Worm (Caenorhabditis elegans) whole organism, late embryonic: ENCODE data around the gene srh-145.
A peak's percentile ranks its signal among the peaks of the same experiment; 100 is the strongest.
"Not testable (repeated sequence)": the region's sequence is repeated elsewhere in the genome, so short reads cannot be mapped to it uniquely, and the experiment has no call there.

Source experiments
- C38D4.7 ChIP-seq: fragments of 200-800 bp; sonication (Bioruptor generic); optimal IDR thresholded peaks from 2 replicates; lab custom pipeline; 2018; ENCODE audit warnings: mild to moderate bottlenecking, missing genetic modification characterization, moderate library complexity, missing compliant biosample characterization
- K02D7.2 ChIP-seq: sonication (generic microtip); optimal IDR thresholded peaks from 2 replicates; lab custom pipeline; 2017; ENCODE audit warnings: mild to moderate bottlenecking, missing genetic modification characterization, missing compliant biosample characterization
- K09A11.1 ChIP-seq: sonication (generic microtip); optimal IDR thresholded peaks from 2 replicates; lab custom pipeline; 2017; ENCODE audit warnings: antibody characterized with exemption, mild to moderate bottlenecking, missing genetic modification characterization, missing compliant biosample characterization; ENCODE audit not compliant: insufficient read depth
- T23F11.4 ChIP-seq: fragments of 200-800 bp; sonication (Bioruptor generic); optimal IDR thresholded peaks from 2 replicates; lab custom pipeline; 2018; ENCODE audit warnings: mild to moderate bottlenecking, missing genetic modification characterization, missing compliant biosample characterization
- ceh-14 ChIP-seq: sonication (generic microtip); optimal IDR thresholded peaks from 2 replicates; lab custom pipeline; 2016; ENCODE audit warnings: missing genotype, missing genetic modification characterization, missing compliant biosample characterization
- ceh-19 ChIP-seq: fragments of 200-800 bp; sonication (Bioruptor generic); optimal IDR thresholded peaks from 2 replicates; lab custom pipeline; 2018; ENCODE audit warnings: mild to moderate bottlenecking, missing genetic modification characterization, missing compliant biosample characterization
- ceh-31 ChIP-seq: sonication (generic microtip); optimal IDR thresholded peaks from 2 replicates; lab custom pipeline; 2016; ENCODE audit warnings: missing genetic modification characterization, missing compliant biosample characterization
- ceh-45 ChIP-seq: fragments of 200-800 bp; sonication (Bioruptor generic); IDR thresholded peaks from 2 replicates; pipeline ENCODE4 v1.3.6; 2022; ENCODE audit warnings: missing genetic modification reagents, missing genetic modification characterization, missing compliant biosample characterization
- ceh-48 ChIP-seq: sonication (generic microtip); optimal IDR thresholded peaks from 2 replicates; lab custom pipeline; 2016; ENCODE audit warnings: missing genetic modification characterization, inconsistent platforms, missing compliant biosample characterization
- ceh-6 ChIP-seq: fragments of 200-800 bp; sonication (Bioruptor generic); optimal IDR thresholded peaks from 2 replicates; lab custom pipeline; 2018; ENCODE audit warnings: mild to moderate bottlenecking, missing genetic modification characterization, missing compliant biosample characterization
- ceh-9 ChIP-seq: sonication (generic microtip); optimal IDR thresholded peaks from 2 replicates; lab custom pipeline; 2016; ENCODE audit warnings: mild to moderate bottlenecking, missing genetic modification characterization, inconsistent platforms, missing compliant biosample characterization
- che-1 ChIP-seq: sonication (generic microtip); optimal IDR thresholded peaks from 2 replicates; lab custom pipeline; 2016; ENCODE audit warnings: mild to moderate bottlenecking, missing genetic modification characterization, missing compliant biosample characterization
- dmd-4 ChIP-seq: sonication (generic microtip); optimal IDR thresholded peaks from 2 replicates; lab custom pipeline; 2016; ENCODE audit warnings: borderline replicate concordance, missing genetic modification characterization, missing compliant biosample characterization
- dve-1 ChIP-seq: sonication (generic microtip); optimal IDR thresholded peaks from 2 replicates; lab custom pipeline; 2017; ENCODE audit warnings: antibody characterized with exemption, mild to moderate bottlenecking, missing genetic modification characterization, missing compliant biosample characterization
- elt-4 ChIP-seq: sonication (generic microtip); optimal IDR thresholded peaks from 2 replicates; lab custom pipeline; 2016; ENCODE audit warnings: missing genetic modification characterization, missing compliant biosample characterization
- ets-4 ChIP-seq: sonication (generic microtip); optimal IDR thresholded peaks from 2 replicates; lab custom pipeline; 2016; ENCODE audit warnings: missing genetic modification characterization, missing compliant biosample characterization
- fax-1 ChIP-seq: sonication (generic microtip); optimal IDR thresholded peaks from 2 replicates; lab custom pipeline; 2016; ENCODE audit warnings: missing genotype, missing genetic modification characterization, missing compliant biosample characterization
- fkh-10 ChIP-seq: fragments of 150-350 bp; optimal IDR thresholded peaks from 2 replicates; lab custom pipeline; 2014; ENCODE audit warnings: missing biosample characterization, missing genetic modification reagents, missing genetic modification characterization
- fkh-6 ChIP-seq: sonication (generic microtip); optimal IDR thresholded peaks from 2 replicates; lab custom pipeline; 2016; ENCODE audit warnings: missing genetic modification characterization, missing compliant biosample characterization
- hlh-13 ChIP-seq: fragments of 200-800 bp; sonication (Bioruptor generic); optimal IDR thresholded peaks from 2 replicates; lab custom pipeline; 2018; ENCODE audit warnings: mild to moderate bottlenecking, missing genetic modification characterization, missing compliant biosample characterization
- hlh-6 ChIP-seq: sonication (generic microtip); optimal IDR thresholded peaks from 2 replicates; lab custom pipeline; 2016; ENCODE audit warnings: missing genotype, missing genetic modification characterization, missing compliant biosample characterization
- hlh-8 ChIP-seq: sonication (generic microtip); optimal IDR thresholded peaks from 2 replicates; lab custom pipeline; 2016; ENCODE audit warnings: missing genotype, missing genetic modification characterization, missing compliant biosample characterization
- madf-2 ChIP-seq: sonication (generic microtip); optimal IDR thresholded peaks from 2 replicates; lab custom pipeline; 2017; ENCODE audit warnings: missing genetic modification characterization, missing compliant biosample characterization
- nfya-1 ChIP-seq: sonication (generic microtip); optimal IDR thresholded peaks from 2 replicates; lab custom pipeline; 2017; ENCODE audit warnings: missing genetic modification characterization, mild to moderate bottlenecking, missing compliant biosample characterization, antibody characterized with exemption, moderate library complexity
- nhr-232 ChIP-seq: sonication (generic microtip); optimal IDR thresholded peaks from 2 replicates; lab custom pipeline; 2016; ENCODE audit warnings: missing genetic modification characterization, missing compliant biosample characterization
- npax-4 ChIP-seq: sonication (generic microtip); optimal IDR thresholded peaks from 2 replicates; lab custom pipeline; 2016; ENCODE audit warnings: missing genetic modification characterization, missing compliant biosample characterization
- pag-3 ChIP-seq: sonication (generic microtip); optimal IDR thresholded peaks from 2 replicates; lab custom pipeline; 2016; ENCODE audit warnings: missing compliant biosample characterization, missing genetic modification characterization, borderline replicate concordance
- pha-2 ChIP-seq: sonication (generic microtip); optimal IDR thresholded peaks from 2 replicates; lab custom pipeline; 2017; ENCODE audit warnings: mild to moderate bottlenecking, missing genetic modification characterization, missing compliant biosample characterization
- pros-1 ChIP-seq: fragments of 150-350 bp; optimal IDR thresholded peaks from 2 replicates; lab custom pipeline; 2014; ENCODE audit warnings: missing biosample characterization, missing genetic modification reagents, missing genetic modification characterization
- rnt-1 ChIP-seq: sonication (generic microtip); optimal IDR thresholded peaks from 2 replicates; lab custom pipeline; 2016; ENCODE audit warnings: missing genetic modification characterization, missing compliant biosample characterization
- syd-9 ChIP-seq: sonication (generic microtip); optimal IDR thresholded peaks from 2 replicates; lab custom pipeline; 2016; ENCODE audit warnings: mild to moderate bottlenecking, missing genetic modification characterization, moderate library complexity, missing compliant biosample characterization
- tbx-7 ChIP-seq: sonication (generic microtip); optimal IDR thresholded peaks from 2 replicates; lab custom pipeline; 2016; ENCODE audit warnings: missing genotype, missing genetic modification characterization, missing compliant biosample characterization
- unc-55 ChIP-seq: sonication (generic microtip); optimal IDR thresholded peaks from 2 replicates; lab custom pipeline; 2017; ENCODE audit warnings: missing biosample characterization, missing genetic modification reagents, missing genetic modification characterization
- zip-5 ChIP-seq: sonication (generic microtip); optimal IDR thresholded peaks from 2 replicates; lab custom pipeline; 2016; ENCODE audit warnings: missing genetic modification characterization, missing compliant biosample characterization

srh-145 gene

DNA sequence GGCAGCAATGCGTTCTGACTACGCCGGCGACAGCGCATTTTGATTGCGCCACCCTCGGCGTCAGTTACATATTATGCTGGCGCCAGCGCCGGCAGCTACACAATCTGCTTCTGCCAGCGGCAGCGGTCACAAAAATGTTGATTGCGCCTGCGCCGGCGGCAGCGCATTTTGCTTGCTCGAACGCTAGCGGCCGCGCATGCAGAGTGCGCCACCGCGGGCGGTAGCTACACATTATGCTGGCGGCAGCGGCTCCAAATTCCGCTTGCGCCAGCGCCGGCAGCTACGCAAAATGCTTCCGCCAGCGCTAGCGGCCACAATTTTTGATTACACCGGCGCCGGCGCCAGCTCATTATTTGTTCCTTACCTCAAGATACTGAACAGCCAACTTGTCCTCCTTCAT is 33.3 kb upstream of the srh-145 start:
- TF ChIP-seq elt-4: peak; percentile 24
- TF ChIP-seq pros-1 (tag; lab: Kevin White, UChicago): no peak

DNA sequence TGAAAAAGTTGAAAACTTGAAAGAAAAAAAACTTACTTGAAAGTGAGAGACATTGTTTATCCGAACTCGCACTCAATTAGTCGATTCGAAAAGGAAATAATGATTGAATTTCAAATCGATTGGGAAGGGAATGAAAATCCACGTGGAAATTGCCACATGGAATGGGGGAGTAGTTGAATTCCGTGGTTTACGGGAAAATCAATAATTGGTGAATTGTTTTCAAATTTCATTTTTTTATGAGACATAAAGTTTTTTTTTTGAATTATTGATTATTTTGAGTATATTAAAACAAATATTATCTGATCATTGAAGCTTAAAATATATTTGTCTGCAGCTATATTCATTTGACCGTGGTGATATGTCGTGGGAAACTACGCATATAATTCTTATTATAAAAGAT is 32.7 kb upstream of the srh-145 start, which contains the start of gene F13A7.1:
F13A7.1 (minus strand) TSS at position 101 of the 400 bp plus-strand sequence.
- TF ChIP-seq T23F11.4 (GFP tag; lab: Kevin White, UChicago): no peak
- no peak for TF ChIP-seq madf-2 (tag; lab: Kevin White, UChicago)
- TF ChIP-seq pha-2 (tag; lab: Kevin White, UChicago): no peak
- TF ChIP-seq ceh-48 (tag; lab: Kevin White, UChicago): no peak
- TF ChIP-seq fkh-10 (GFP tag; lab: Kevin White, UChicago): no peak
- TF ChIP-seq hlh-13 (GFP tag; lab: Kevin White, UChicago): no peak
- no peak for TF ChIP-seq K09A11.1 (tag; lab: Kevin White, UChicago)
- no peak for TF ChIP-seq ceh-45 (GFP tag; lab: Robert Waterston, UW)
- TF ChIP-seq ceh-31: no peak
- no peak for TF ChIP-seq che-1 (tag; lab: Kevin White, UChicago)
- TF ChIP-seq zip-5 (tag; lab: Kevin White, UChicago): no peak
- TF ChIP-seq dmd-4 (tag; lab: Kevin White, UChicago): no peak
- no peak for TF ChIP-seq fax-1 (tag; lab: Kevin White, UChicago)
- no peak for TF ChIP-seq hlh-8 (tag; lab: Kevin White, UChicago)
- TF ChIP-seq dve-1 (tag; lab: Kevin White, UChicago): no peak
- TF ChIP-seq unc-55 (GFP tag; lab: Kevin White, UChicago): no peak
- TF ChIP-seq tbx-7 (tag; lab: Kevin White, UChicago): no peak
- TF ChIP-seq fkh-6 (tag; lab: Kevin White, UChicago): no peak
- TF ChIP-seq rnt-1: no peak
- no peak for TF ChIP-seq ets-4 (tag; lab: Kevin White, UChicago)

DNA sequence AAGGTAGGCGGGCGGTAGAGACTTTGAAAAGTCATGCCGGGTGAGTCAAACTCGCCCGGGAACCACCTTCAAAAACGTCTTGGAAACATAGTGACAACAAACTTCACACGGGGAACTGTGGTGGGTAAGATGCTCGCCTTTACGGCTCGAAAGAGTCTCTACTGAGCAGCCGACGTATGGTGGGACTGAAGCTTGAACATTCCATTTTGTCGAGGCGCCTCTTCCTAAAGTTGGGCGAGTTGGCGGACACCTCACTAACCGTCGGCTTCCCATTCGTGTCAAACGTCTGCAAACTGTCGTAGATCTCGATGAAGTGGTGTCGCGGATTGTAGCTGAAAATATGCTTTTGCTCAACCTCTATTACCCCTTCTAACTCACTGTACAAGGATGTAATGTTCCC is 27.6 kb upstream of the srh-145 start:
- TF ChIP-seq syd-9 (tag; lab: Kevin White, UChicago): no peak
- TF ChIP-seq C38D4.7 (GFP tag; lab: Kevin White, UChicago): no peak
- no peak for TF ChIP-seq ceh-9 (tag; lab: Kevin White, UChicago)
- TF ChIP-seq K02D7.2 (tag; lab: Kevin White, UChicago): no peak
- TF ChIP-seq pag-3 (tag; lab: Kevin White, UChicago): no peak
- no peak for TF ChIP-seq ceh-19 (GFP tag; lab: Kevin White, UChicago)

DNA sequence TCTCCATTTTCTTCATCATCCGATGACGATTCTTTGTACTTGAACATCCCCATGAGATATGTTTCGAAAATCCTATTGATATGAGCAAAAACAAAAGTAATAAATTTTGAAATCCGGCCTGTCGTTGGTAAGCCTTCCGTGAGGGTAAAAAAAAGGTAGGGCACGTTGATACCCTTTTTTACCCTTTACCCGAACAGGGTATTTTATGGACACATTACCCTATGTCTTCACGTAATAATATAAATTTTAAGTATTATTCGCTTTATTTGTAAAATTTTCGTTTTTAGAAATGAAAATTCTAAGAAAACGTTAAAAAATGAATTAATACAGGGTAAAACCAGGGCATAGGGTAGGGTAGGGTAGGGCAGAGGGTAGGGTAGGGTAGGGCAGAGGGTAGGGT is 26.8 kb upstream of the srh-145 start, which contains the start of gene F13A7.7:
F13A7.7 (minus strand) TSS at position 101 of the 400 bp plus-strand sequence.
- not testable (repeated sequence) for TF ChIP-seq nfya-1 (tag; lab: Kevin White, UChicago); ceh-6 (GFP tag; lab: Kevin White, UChicago); che-1 (tag; lab: Kevin White, UChicago)

DNA sequence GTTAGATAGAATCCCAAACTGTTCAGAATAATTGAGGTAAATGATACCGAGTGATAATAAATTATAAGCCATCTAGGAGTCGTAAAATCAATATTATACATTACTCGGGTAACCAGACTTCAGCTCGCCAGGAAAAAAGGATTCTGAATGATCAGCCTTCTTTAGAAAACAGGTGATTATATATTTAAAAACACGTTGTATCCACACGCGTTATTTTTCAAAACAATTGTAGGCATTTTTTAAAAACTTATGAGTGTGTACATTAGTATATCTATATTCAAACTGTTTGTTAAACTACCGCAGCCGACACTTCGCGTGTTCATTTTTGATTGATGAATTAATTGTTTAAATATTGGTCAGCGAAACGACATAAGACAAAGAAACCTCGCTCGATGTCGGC is 22.2 kb upstream of the srh-145 start, which contains the start of gene sri-65:
sri-65 (minus strand) TSS at position 101 of the 400 bp plus-strand sequence.
- TF ChIP-seq nhr-232 (tag; lab: Kevin White, UChicago) (no peak), zip-5 (tag; lab: Kevin White, UChicago) (no peak), fax-1 (tag; lab: Kevin White, UChicago) (no peak), fkh-6 (tag; lab: Kevin White, UChicago) (no peak)

DNA sequence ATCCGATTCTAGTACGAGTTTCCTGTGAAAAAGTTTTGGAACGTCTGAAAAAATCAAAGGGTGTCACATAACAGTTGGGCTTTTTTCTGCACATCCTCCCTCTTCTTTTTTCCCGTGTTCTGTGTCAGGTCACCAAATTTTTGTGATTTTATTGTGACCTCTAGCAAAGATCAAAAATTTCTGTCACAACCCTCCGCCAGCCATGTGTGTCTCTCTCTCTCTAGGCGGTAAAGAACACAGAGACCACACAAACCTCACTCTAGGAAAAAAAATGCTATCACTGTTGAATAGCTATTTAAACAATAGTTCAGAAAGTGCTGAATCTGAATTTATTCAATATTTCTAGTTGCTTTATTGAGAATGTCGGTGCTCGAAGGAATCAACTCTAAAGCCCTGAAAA is 19.9 kb upstream of the srh-145 start, which contains the start of gene gst-44:
gst-44 (plus strand) TSS at position 237 of the 400 bp plus-strand sequence.
- TF ChIP-seq fax-1 (tag; lab: Kevin White, UChicago): no peak
- no peak for TF ChIP-seq npax-4 (tag; lab: Kevin White, UChicago)
- TF ChIP-seq dve-1 (tag; lab: Kevin White, UChicago): no peak
- no peak for TF ChIP-seq pha-2 (tag; lab: Kevin White, UChicago)
- no peak for TF ChIP-seq T23F11.4 (GFP tag; lab: Kevin White, UChicago)
- TF ChIP-seq K02D7.2 (tag; lab: Kevin White, UChicago): no peak
- no peak for TF ChIP-seq hlh-6 (tag; lab: Kevin White, UChicago)
- no peak for TF ChIP-seq che-1 (tag; lab: Kevin White, UChicago)
- TF ChIP-seq ceh-14 (tag; lab: Kevin White, UChicago): no peak
